Worm (Caenorhabditis elegans): ENCODE measurements around the gene kmo-1.

DNA sequence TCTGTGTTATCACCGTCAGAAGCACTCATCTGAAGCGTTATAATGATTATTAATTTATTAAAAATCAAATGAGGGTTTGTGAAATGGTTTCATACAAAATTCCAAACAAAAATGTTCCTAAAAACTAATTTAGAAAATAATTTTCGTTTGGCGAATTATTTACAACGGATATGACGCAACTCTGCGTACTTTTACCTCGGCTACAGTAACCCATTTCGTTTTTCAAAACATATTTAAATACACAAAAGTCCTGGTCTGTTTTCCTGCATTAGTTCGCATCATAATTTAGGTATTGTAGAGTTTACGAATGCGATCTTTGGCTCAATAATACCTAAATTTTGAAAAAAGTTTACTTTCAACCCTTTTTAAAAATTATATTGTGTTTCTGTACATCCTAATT is 10.6 kb downstream of the kmo-1 start, which contains the start of gene R07B7.2:
- TF ChIP-seq ham-2 (GFP tag; optimal IDR thresholded peaks at IDR 0.05): no peak
- no peak for TF ChIP-seq lin-13 (tag; optimal IDR thresholded peaks at IDR 0.05)
- TF ChIP-seq snpc-4 (tag; optimal IDR thresholded peaks at IDR 0.05): no peak
- no peak for TF ChIP-seq nhr-237 (tag; optimal IDR thresholded peaks at IDR 0.05)
- no peak for TF ChIP-seq pha-4 (tag; optimal IDR thresholded peaks at IDR 0.05)
- TF ChIP-seq ceh-39 (tag; optimal IDR thresholded peaks at IDR 0.05): no peak
- TF ChIP-seq unc-120 (tag; optimal IDR thresholded peaks at IDR 0.05; ENCODE audit: poor library complexity, severe bottlenecking): no peak
- TF ChIP-seq nhr-76 (tag; optimal IDR thresholded peaks at IDR 0.05): no peak
- TF ChIP-seq elt-1 (tag; optimal IDR thresholded peaks at IDR 0.05; ENCODE audit: borderline replicate concordance, insufficient read depth): no peak

All from whole organism, mixed stage, embryonic.